Worm (Caenorhabditis elegans) whole organism, L3 larva: ENCODE results near the gene srt-48.

Experiments
- R02D3.7 ChIP-seq: fragments of 150-350 bp; optimal IDR thresholded peaks from 2 replicates; lab custom pipeline; 2014; ENCODE audit warnings: missing biosample characterization, missing genetic modification characterization
- ZK546.5 ChIP-seq: sonication (generic microtip); optimal IDR thresholded peaks from 2 replicates; lab custom pipeline; 2017; ENCODE audit warnings: missing biosample characterization, missing genetic modification characterization
- aly-2 ChIP-seq: fragments of 150-350 bp; optimal IDR thresholded peaks from 2 replicates; lab custom pipeline; 2014; ENCODE audit warnings: missing biosample characterization, missing genetic modification characterization
- ama-1 ChIP-seq: fragments of 150-350 bp; optimal IDR thresholded peaks from 2 replicates; lab custom pipeline; 2018
- ceh-16 ChIP-seq: sonication (generic microtip); optimal IDR thresholded peaks from 2 replicates; lab custom pipeline; 2017; ENCODE audit warnings: missing biosample characterization, missing genetic modification characterization
- ceh-28 ChIP-seq: fragments of 150-350 bp; optimal IDR thresholded peaks from 2 replicates; lab custom pipeline; 2014; ENCODE audit warnings: missing biosample characterization, missing genetic modification reagents, missing genetic modification characterization
- ceh-82 ChIP-seq: fragments of 150-350 bp; optimal IDR thresholded peaks from 2 replicates; lab custom pipeline; 2014; ENCODE audit warnings: missing biosample characterization, missing genetic modification characterization
- ceh-9 ChIP-seq: sonication (generic microtip); optimal IDR thresholded peaks from 2 replicates; lab custom pipeline; 2018; ENCODE audit warnings: missing biosample characterization, missing genetic modification characterization
- daf-12 ChIP-seq: fragments of 150-350 bp; optimal IDR thresholded peaks from 2 replicates; lab custom pipeline; 2014; ENCODE audit warnings: missing biosample characterization, missing genetic modification reagents, missing genetic modification characterization
- egl-27 ChIP-seq: sonication (generic microtip); optimal IDR thresholded peaks from 4 replicates; lab custom pipeline; 2017; ENCODE audit warnings: missing biosample characterization, missing genetic modification reagents, missing genetic modification characterization
- egl-5 ChIP-seq: fragments of 150-350 bp; optimal IDR thresholded peaks from 2 replicates; lab custom pipeline; 2017; ENCODE audit warnings: missing biosample characterization, missing genetic modification reagents, missing genetic modification characterization, inconsistent platforms
- elt-1 ChIP-seq: fragments of 150-350 bp; optimal IDR thresholded peaks from 2 replicates; lab custom pipeline; 2014; ENCODE audit warnings: missing biosample characterization, missing genetic modification characterization
- elt-2 ChIP-seq: sonication (generic microtip); optimal IDR thresholded peaks from 2 replicates; lab custom pipeline; 2016; ENCODE audit warnings: missing genetic modification reagents, mild to moderate bottlenecking, missing genetic modification characterization, missing compliant biosample characterization
- elt-3 ChIP-seq, 3 experiments: fragments of 150-350 bp in 1 of 3; sonication (generic microtip) in 2 of 3; optimal IDR thresholded peaks; 2 replicates in 2 of 3; 4 replicates in 1 of 3; lab custom pipeline; 2014 to 2017; ENCODE audit warnings: missing biosample characterization in 3 of 3, missing genetic modification characterization in 3 of 3
- eor-1 ChIP-seq, 2 experiments: fragments of 150-350 bp; optimal IDR thresholded peaks; 2 replicates each; lab custom pipeline; 2014 to 2018; ENCODE audit warnings: missing biosample characterization in 2 of 2, missing genetic modification characterization in 2 of 2
- fkh-10 ChIP-seq: sonication (generic microtip); optimal IDR thresholded peaks from 2 replicates; lab custom pipeline; 2017; ENCODE audit warnings: missing biosample characterization, missing genetic modification reagents, missing genetic modification characterization
- fkh-2 ChIP-seq: fragments of 150-350 bp; optimal IDR thresholded peaks from 2 replicates; lab custom pipeline; 2014; ENCODE audit warnings: missing biosample characterization, missing genetic modification reagents, missing genetic modification characterization
- fos-1 ChIP-seq: fragments of 150-350 bp; optimal IDR thresholded peaks from 2 replicates; lab custom pipeline; 2014; ENCODE audit warnings: missing biosample characterization, missing genetic modification characterization
- hmg-11 ChIP-seq: sonication (generic microtip); optimal IDR thresholded peaks from 2 replicates; lab custom pipeline; 2016; ENCODE audit warnings: missing genetic modification characterization, missing compliant biosample characterization
- jun-1 ChIP-seq: fragments of 150-350 bp; optimal IDR thresholded peaks from 2 replicates; lab custom pipeline; 2014; ENCODE audit warnings: missing biosample characterization, missing genetic modification reagents, missing genetic modification characterization
- lin-15B ChIP-seq: fragments of 150-350 bp; optimal IDR thresholded peaks from 2 replicates; lab custom pipeline; 2014; ENCODE audit warnings: missing biosample characterization, missing genetic modification characterization
- lin-39 ChIP-seq: fragments of 150-350 bp; optimal IDR thresholded peaks from 2 replicates; lab custom pipeline; 2018; ENCODE audit warnings: missing biosample characterization, missing genetic modification reagents, missing genetic modification characterization
- lsy-12 ChIP-seq: sonication (generic microtip); optimal IDR thresholded peaks from 2 replicates; lab custom pipeline; 2016; ENCODE audit warnings: mild to moderate bottlenecking, missing genetic modification characterization, missing compliant biosample characterization
- mdl-1 ChIP-seq: fragments of 150-350 bp; optimal IDR thresholded peaks from 2 replicates; lab custom pipeline; 2014; ENCODE audit warnings: missing biosample characterization, missing genetic modification characterization
- nfya-1 ChIP-seq: sonication (generic microtip); optimal IDR thresholded peaks from 2 replicates; lab custom pipeline; 2017; ENCODE audit warnings: missing genetic modification characterization, mild to moderate bottlenecking, missing compliant biosample characterization, antibody characterized with exemption, moderate library complexity; ENCODE audit not compliant: insufficient read depth
- nhr-11 ChIP-seq: fragments of 150-350 bp; optimal IDR thresholded peaks from 2 replicates; lab custom pipeline; 2014; ENCODE audit warnings: missing biosample characterization, missing genetic modification characterization
- nhr-12 ChIP-seq: fragments of 150-350 bp; optimal IDR thresholded peaks from 2 replicates; lab custom pipeline; 2014; ENCODE audit warnings: missing biosample characterization, missing genetic modification characterization
- nhr-23 ChIP-seq: fragments of 150-350 bp; optimal IDR thresholded peaks from 2 replicates; lab custom pipeline; 2014; ENCODE audit warnings: missing biosample characterization, missing genetic modification reagents, missing genetic modification characterization
- nhr-237 ChIP-seq: fragments of 150-350 bp; optimal IDR thresholded peaks from 2 replicates; lab custom pipeline; 2014; ENCODE audit warnings: missing biosample characterization, missing genetic modification characterization
- nhr-25 ChIP-seq: sonication (generic microtip); optimal IDR thresholded peaks from 2 replicates; lab custom pipeline; 2017; ENCODE audit warnings: missing biosample characterization, missing genetic modification characterization
- nhr-43 ChIP-seq: sonication (generic microtip); optimal IDR thresholded peaks from 2 replicates; lab custom pipeline; 2016; ENCODE audit warnings: mild to moderate bottlenecking, missing genetic modification characterization, missing compliant biosample characterization; ENCODE audit not compliant: poor library complexity, severe bottlenecking
- nhr-67 ChIP-seq: fragments of 150-350 bp; optimal IDR thresholded peaks from 2 replicates; lab custom pipeline; 2014; ENCODE audit warnings: missing biosample characterization, missing genetic modification characterization
- nhr-76 ChIP-seq: fragments of 150-350 bp; sonication (generic microtip); optimal IDR thresholded peaks from 5 replicates; lab custom pipeline; 2014; ENCODE audit warnings: missing biosample characterization, missing genetic modification characterization
- nhr-77 ChIP-seq: fragments of 150-350 bp; optimal IDR thresholded peaks from 2 replicates; lab custom pipeline; 2014; ENCODE audit warnings: missing biosample characterization, missing genetic modification characterization
- pha-4 ChIP-seq: fragments of 150-350 bp; optimal IDR thresholded peaks from 2 replicates; lab custom pipeline; 2014; ENCODE audit warnings: missing biosample characterization, missing genetic modification reagents, missing genetic modification characterization
- pqm-1 ChIP-seq: fragments of 150-350 bp; optimal IDR thresholded peaks from 2 replicates; lab custom pipeline; 2017; ENCODE audit warnings: missing biosample characterization, missing genetic modification characterization, inconsistent platforms
- sea-2 ChIP-seq: fragments of 150-350 bp; sonication (generic microtip); optimal IDR thresholded peaks from 4 replicates; lab custom pipeline; 2014; ENCODE audit warnings: missing biosample characterization, missing genetic modification reagents, missing genetic modification characterization
- skn-1 ChIP-seq: fragments of 150-350 bp; optimal IDR thresholded peaks from 2 replicates; lab custom pipeline; 2014; ENCODE audit warnings: missing biosample characterization, missing genetic modification characterization
- snpc-4 ChIP-seq: fragments of 150-350 bp; optimal IDR thresholded peaks from 2 replicates; lab custom pipeline; 2014; ENCODE audit warnings: missing biosample characterization, missing genetic modification characterization
- tbx-2 ChIP-seq: sonication (generic microtip); optimal IDR thresholded peaks from 2 replicates; lab custom pipeline; 2016; ENCODE audit warnings: mild to moderate bottlenecking, missing genetic modification characterization, missing compliant biosample characterization
- unc-39 ChIP-seq: sonication (generic microtip); optimal IDR thresholded peaks from 4 replicates; lab custom pipeline; 2017; ENCODE audit warnings: missing biosample characterization, missing genetic modification characterization
- unc-62 ChIP-seq: fragments of 150-350 bp; sonication (generic microtip); optimal IDR thresholded peaks from 4 replicates; lab custom pipeline; 2014; ENCODE audit warnings: missing biosample characterization, missing genetic modification reagents, missing genetic modification characterization
- zag-1 ChIP-seq: fragments of 150-350 bp; optimal IDR thresholded peaks from 2 replicates; lab custom pipeline; 2014; ENCODE audit warnings: missing biosample characterization, missing genetic modification characterization
- ztf-11 ChIP-seq: fragments of 150-350 bp; optimal IDR thresholded peaks from 2 replicates; lab custom pipeline; 2014; ENCODE audit warnings: missing biosample characterization, missing genetic modification characterization
- ztf-4 ChIP-seq: fragments of 150-350 bp; optimal IDR thresholded peaks from 2 replicates; lab custom pipeline; 2014; ENCODE audit warnings: missing biosample characterization, missing genetic modification characterization

The srt-48 gene

ce11 chrIV:15039477-15039876 is 29.2 kb downstream of the srt-48 start, which contains the start of gene hrpu-1 (continued):
- peak; percentile 2 for TF ChIP-seq fkh-10 (GFP tag; lab: Kevin White, UChicago)
- TF ChIP-seq nfya-1 (tag; lab: Kevin White, UChicago) = peak; percentile 90
- no peak for TF ChIP-seq sea-2
- TF ChIP-seq pqm-1 (tag; lab: Kevin White, UChicago) = peak; percentile 35
- no peak for TF ChIP-seq ZK546.5 (tag; lab: Kevin White, UChicago)
- TF ChIP-seq nhr-11 = no peak
- TF ChIP-seq snpc-4 (tag; lab: Kevin White, UChicago) = peak; percentile 67
- no peak for TF ChIP-seq ztf-11 (tag; lab: Kevin White, UChicago)
- no peak for TF ChIP-seq eor-1 (tag; optimal IDR thresholded peaks at IDR 0.05; lab: Kevin White, UChicago)
- peak; percentile 68 for TF ChIP-seq hmg-11 (tag; lab: Kevin White, UChicago)
- TF ChIP-seq ceh-9 (tag; lab: Kevin White, UChicago) = no peak
- peak; percentile 89 for TF ChIP-seq lin-15B
- TF ChIP-seq egl-5 (tag; lab: Kevin White, UChicago) = no peak
- TF ChIP-seq lsy-12 (tag; lab: Kevin White, UChicago) = peak; percentile 16
- no peak for TF ChIP-seq mdl-1

DNA sequence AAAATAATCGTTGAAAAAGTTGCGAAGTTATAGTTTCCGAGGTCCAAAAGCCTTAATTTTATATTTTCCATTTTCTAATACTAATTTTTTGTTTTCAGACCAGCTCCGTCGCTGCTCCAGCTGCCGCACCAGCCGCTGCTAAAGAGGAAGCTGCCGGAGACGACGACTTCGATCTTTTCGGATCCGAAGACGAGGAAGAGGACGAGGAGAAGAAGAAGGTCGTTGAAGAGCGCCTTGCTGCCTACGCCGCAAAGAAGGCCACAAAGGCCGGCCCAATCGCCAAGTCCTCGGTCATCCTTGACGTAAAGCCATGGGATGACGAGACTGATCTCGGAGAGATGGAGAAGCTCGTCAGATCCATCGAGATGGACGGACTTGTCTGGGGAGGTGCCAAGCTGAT is 29.9 kb downstream of the srt-48 start:
- TF ChIP-seq elt-3 (tag; optimal IDR thresholded peaks at IDR 0.05; lab: Kevin White, UChicago) (no peak), nhr-23 (no peak), pqm-1 (tag; lab: Kevin White, UChicago) (no peak), nhr-67 (tag; lab: Kevin White, UChicago) (no peak), skn-1 (tag; lab: Kevin White, UChicago) (no peak), nhr-76 (no peak), eor-1 (tag; optimal IDR thresholded peaks at IDR 0.05; lab: Kevin White, UChicago) (no peak), elt-1 (tag; lab: Kevin White, UChicago) (no peak), nhr-77 (tag; lab: Kevin White, UChicago) (no peak), ceh-28 (no peak), lin-39 (tag; lab: Kevin White, UChicago) (no peak), ztf-11 (tag; lab: Kevin White, UChicago) (no peak), zag-1 (tag; lab: Kevin White, UChicago) (no peak), nfya-1 (tag; lab: Kevin White, UChicago) (no peak), ceh-16 (tag; lab: Kevin White, UChicago) (no peak), egl-27 (tag; lab: Kevin White, UChicago) (no peak), nhr-11 (no peak), unc-39 (no peak)
- TF ChIP-seq, all 47 proteins: peak for 0

DNA sequence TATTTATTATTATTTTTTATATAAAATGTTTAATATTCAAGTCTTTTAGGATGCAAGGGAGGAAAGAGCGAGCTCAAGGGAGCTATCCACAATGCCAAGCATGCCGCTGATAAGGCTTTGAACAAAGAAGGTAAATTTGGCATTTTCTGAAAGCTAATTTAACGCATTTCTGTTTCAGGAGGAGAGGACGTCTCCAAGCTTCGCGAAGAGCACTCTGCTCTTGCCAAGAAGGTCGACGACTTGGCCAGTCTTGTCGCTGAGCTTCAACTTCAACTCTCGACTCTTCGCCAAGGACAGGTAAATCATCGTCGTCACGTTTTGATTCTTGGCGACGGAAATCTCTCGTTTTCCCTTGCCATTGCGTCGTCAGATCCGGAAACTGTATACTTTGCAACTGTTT is 31.2 kb downstream of the srt-48 start:
- TF ChIP-seq zag-1 (tag; lab: Kevin White, UChicago) (no peak), hmg-11 (tag; lab: Kevin White, UChicago) (no peak), ceh-28 (no peak)

- TF ChIP-seq aly-2 (tag; lab: Kevin White, UChicago) (no peak), ceh-82 (tag; lab: Kevin White, UChicago) (no peak), hmg-11 (tag; lab: Kevin White, UChicago) (peak; percentile 33), nhr-76 (no peak), snpc-4 (tag; lab: Kevin White, UChicago) (peak; percentile 22), nhr-12 (tag; lab: Kevin White, UChicago) (no peak), nhr-25 (tag; lab: Kevin White, UChicago) (peak; percentile 50), elt-1 (tag; lab: Kevin White, UChicago) (no peak), egl-5 (tag; lab: Kevin White, UChicago) (peak; percentile 17), elt-2 (tag; lab: Kevin White, UChicago) (peak; percentile 30), R02D3.7 (tag; lab: Kevin White, UChicago) (peak; percentile 10), ZK546.5 (tag; lab: Kevin White, UChicago) (no peak), fkh-10 (GFP tag; lab: Kevin White, UChicago) (no peak), ceh-9 (tag; lab: Kevin White, UChicago) (no peak), eor-1 (tag; optimal IDR thresholded peaks at IDR 0.05; lab: Kevin White, UChicago) (no peak), lin-15B (peak; percentile 78), sea-2 (no peak), nfya-1 (tag; lab: Kevin White, UChicago) (peak; percentile 85), fos-1 (no peak), tbx-2 (tag; lab: Kevin White, UChicago) (no peak), unc-39 (no peak), ama-1 (lab: Kevin White, UChicago) (no peak), ceh-28 (no peak), nhr-43 (peak; percentile 3), jun-1 (no peak), mdl-1 (no peak), zag-1 (tag; lab: Kevin White, UChicago) (no peak), nhr-237 (tag; lab: Kevin White, UChicago) (no peak), lin-39 (tag; lab: Kevin White, UChicago) (peak; percentile 59), ztf-4 (no peak), ztf-11 (tag; lab: Kevin White, UChicago) (no peak), unc-62 (no peak), fkh-2 (no peak), pqm-1 (tag; lab: Kevin White, UChicago) (no peak), daf-12 (tag; lab: Kevin White, UChicago) (no peak), pha-4 (tag; lab: Kevin White, UChicago) (peak; percentile 86)
Observed at ce11 chrIV:15036974-15037373, 31.7 kb downstream of the srt-48 start, which contains the start of gene eef-1B.2. TSS of gene eef-1B.2 (plus strand) at chrIV:15037331.
